Worm (Caenorhabditis elegans) whole organism, L3 larva: Measurements from ENCODE around the gene mmcm-1.

Experiments used
- R02D3.7 ChIP-seq: fragments of 150-350 bp; optimal IDR thresholded peaks from 2 replicates; lab custom pipeline; 2014; ENCODE audit warnings: missing biosample characterization, missing genetic modification characterization
- ZK546.5 ChIP-seq: sonication (generic microtip); optimal IDR thresholded peaks from 2 replicates; lab custom pipeline; 2017; ENCODE audit warnings: missing biosample characterization, missing genetic modification characterization
- aly-2 ChIP-seq: fragments of 150-350 bp; optimal IDR thresholded peaks from 2 replicates; lab custom pipeline; 2014; ENCODE audit warnings: missing biosample characterization, missing genetic modification characterization
- ama-1 ChIP-seq: fragments of 150-350 bp; optimal IDR thresholded peaks from 2 replicates; lab custom pipeline; 2018
- ceh-16 ChIP-seq: sonication (generic microtip); optimal IDR thresholded peaks from 2 replicates; lab custom pipeline; 2017; ENCODE audit warnings: missing biosample characterization, missing genetic modification characterization
- ceh-28 ChIP-seq: fragments of 150-350 bp; optimal IDR thresholded peaks from 2 replicates; lab custom pipeline; 2014; ENCODE audit warnings: missing biosample characterization, missing genetic modification reagents, missing genetic modification characterization
- ceh-82 ChIP-seq: fragments of 150-350 bp; optimal IDR thresholded peaks from 2 replicates; lab custom pipeline; 2014; ENCODE audit warnings: missing biosample characterization, missing genetic modification characterization
- ceh-9 ChIP-seq: sonication (generic microtip); optimal IDR thresholded peaks from 2 replicates; lab custom pipeline; 2018; ENCODE audit warnings: missing biosample characterization, missing genetic modification characterization
- daf-12 ChIP-seq: fragments of 150-350 bp; optimal IDR thresholded peaks from 2 replicates; lab custom pipeline; 2014; ENCODE audit warnings: missing biosample characterization, missing genetic modification reagents, missing genetic modification characterization
- egl-27 ChIP-seq: sonication (generic microtip); optimal IDR thresholded peaks from 4 replicates; lab custom pipeline; 2017; ENCODE audit warnings: missing biosample characterization, missing genetic modification reagents, missing genetic modification characterization
- egl-5 ChIP-seq: fragments of 150-350 bp; optimal IDR thresholded peaks from 2 replicates; lab custom pipeline; 2017; ENCODE audit warnings: missing biosample characterization, missing genetic modification reagents, missing genetic modification characterization, inconsistent platforms
- elt-1 ChIP-seq: fragments of 150-350 bp; optimal IDR thresholded peaks from 2 replicates; lab custom pipeline; 2014; ENCODE audit warnings: missing biosample characterization, missing genetic modification characterization
- elt-2 ChIP-seq: sonication (generic microtip); optimal IDR thresholded peaks from 2 replicates; lab custom pipeline; 2016; ENCODE audit warnings: missing genetic modification reagents, mild to moderate bottlenecking, missing genetic modification characterization, missing compliant biosample characterization
- elt-3 ChIP-seq, 3 experiments: fragments of 150-350 bp in 1 of 3; sonication (generic microtip) in 2 of 3; optimal IDR thresholded peaks; 2 replicates in 2 of 3; 4 replicates in 1 of 3; lab custom pipeline; 2014 to 2017; ENCODE audit warnings: missing biosample characterization in 3 of 3, missing genetic modification characterization in 3 of 3
- fos-1 ChIP-seq: fragments of 150-350 bp; optimal IDR thresholded peaks from 2 replicates; lab custom pipeline; 2014; ENCODE audit warnings: missing biosample characterization, missing genetic modification characterization
- jun-1 ChIP-seq: fragments of 150-350 bp; optimal IDR thresholded peaks from 2 replicates; lab custom pipeline; 2014; ENCODE audit warnings: missing biosample characterization, missing genetic modification reagents, missing genetic modification characterization
- lsy-12 ChIP-seq: sonication (generic microtip); optimal IDR thresholded peaks from 2 replicates; lab custom pipeline; 2016; ENCODE audit warnings: mild to moderate bottlenecking, missing genetic modification characterization, missing compliant biosample characterization
- mdl-1 ChIP-seq: fragments of 150-350 bp; optimal IDR thresholded peaks from 2 replicates; lab custom pipeline; 2014; ENCODE audit warnings: missing biosample characterization, missing genetic modification characterization
- mml-1 ChIP-seq: fragments of 150-350 bp; sonication (generic microtip); optimal IDR thresholded peaks from 3 replicates; lab custom pipeline; 2014; ENCODE audit warnings: missing biosample characterization, missing genetic modification characterization
- nfya-1 ChIP-seq: sonication (generic microtip); optimal IDR thresholded peaks from 2 replicates; lab custom pipeline; 2017; ENCODE audit warnings: missing genetic modification characterization, mild to moderate bottlenecking, missing compliant biosample characterization, antibody characterized with exemption, moderate library complexity; ENCODE audit not compliant: insufficient read depth
- nhr-11 ChIP-seq: fragments of 150-350 bp; optimal IDR thresholded peaks from 2 replicates; lab custom pipeline; 2014; ENCODE audit warnings: missing biosample characterization, missing genetic modification characterization
- nhr-23 ChIP-seq: fragments of 150-350 bp; optimal IDR thresholded peaks from 2 replicates; lab custom pipeline; 2014; ENCODE audit warnings: missing biosample characterization, missing genetic modification reagents, missing genetic modification characterization
- nhr-237 ChIP-seq: fragments of 150-350 bp; optimal IDR thresholded peaks from 2 replicates; lab custom pipeline; 2014; ENCODE audit warnings: missing biosample characterization, missing genetic modification characterization
- nhr-25 ChIP-seq: sonication (generic microtip); optimal IDR thresholded peaks from 2 replicates; lab custom pipeline; 2017; ENCODE audit warnings: missing biosample characterization, missing genetic modification characterization
- nhr-28 ChIP-seq: fragments of 150-350 bp; optimal IDR thresholded peaks from 2 replicates; lab custom pipeline; 2014; ENCODE audit warnings: missing biosample characterization, missing genetic modification characterization
- nhr-43 ChIP-seq: sonication (generic microtip); optimal IDR thresholded peaks from 2 replicates; lab custom pipeline; 2016; ENCODE audit warnings: mild to moderate bottlenecking, missing genetic modification characterization, missing compliant biosample characterization; ENCODE audit not compliant: poor library complexity, severe bottlenecking
- nhr-76 ChIP-seq: fragments of 150-350 bp; sonication (generic microtip); optimal IDR thresholded peaks from 5 replicates; lab custom pipeline; 2014; ENCODE audit warnings: missing biosample characterization, missing genetic modification characterization
- nhr-77 ChIP-seq: fragments of 150-350 bp; optimal IDR thresholded peaks from 2 replicates; lab custom pipeline; 2014; ENCODE audit warnings: missing biosample characterization, missing genetic modification characterization
- pha-4 ChIP-seq: fragments of 150-350 bp; optimal IDR thresholded peaks from 2 replicates; lab custom pipeline; 2014; ENCODE audit warnings: missing biosample characterization, missing genetic modification reagents, missing genetic modification characterization
- pqm-1 ChIP-seq: fragments of 150-350 bp; optimal IDR thresholded peaks from 2 replicates; lab custom pipeline; 2017; ENCODE audit warnings: missing biosample characterization, missing genetic modification characterization, inconsistent platforms
- sea-2 ChIP-seq: fragments of 150-350 bp; sonication (generic microtip); optimal IDR thresholded peaks from 4 replicates; lab custom pipeline; 2014; ENCODE audit warnings: missing biosample characterization, missing genetic modification reagents, missing genetic modification characterization
- skn-1 ChIP-seq: fragments of 150-350 bp; optimal IDR thresholded peaks from 2 replicates; lab custom pipeline; 2014; ENCODE audit warnings: missing biosample characterization, missing genetic modification characterization
- snpc-4 ChIP-seq: fragments of 150-350 bp; optimal IDR thresholded peaks from 2 replicates; lab custom pipeline; 2014; ENCODE audit warnings: missing biosample characterization, missing genetic modification characterization
- tbx-2 ChIP-seq: sonication (generic microtip); optimal IDR thresholded peaks from 2 replicates; lab custom pipeline; 2016; ENCODE audit warnings: mild to moderate bottlenecking, missing genetic modification characterization, missing compliant biosample characterization
- unc-39 ChIP-seq: sonication (generic microtip); optimal IDR thresholded peaks from 4 replicates; lab custom pipeline; 2017; ENCODE audit warnings: missing biosample characterization, missing genetic modification characterization
- unc-62 ChIP-seq: fragments of 150-350 bp; sonication (generic microtip); optimal IDR thresholded peaks from 4 replicates; lab custom pipeline; 2014; ENCODE audit warnings: missing biosample characterization, missing genetic modification reagents, missing genetic modification characterization
- zag-1 ChIP-seq: fragments of 150-350 bp; optimal IDR thresholded peaks from 2 replicates; lab custom pipeline; 2014; ENCODE audit warnings: missing biosample characterization, missing genetic modification characterization
- ztf-11 ChIP-seq: fragments of 150-350 bp; optimal IDR thresholded peaks from 2 replicates; lab custom pipeline; 2014; ENCODE audit warnings: missing biosample characterization, missing genetic modification characterization
- ztf-4 ChIP-seq: fragments of 150-350 bp; optimal IDR thresholded peaks from 2 replicates; lab custom pipeline; 2014; ENCODE audit warnings: missing biosample characterization, missing genetic modification characterization

The mmcm-1 gene

DNA sequence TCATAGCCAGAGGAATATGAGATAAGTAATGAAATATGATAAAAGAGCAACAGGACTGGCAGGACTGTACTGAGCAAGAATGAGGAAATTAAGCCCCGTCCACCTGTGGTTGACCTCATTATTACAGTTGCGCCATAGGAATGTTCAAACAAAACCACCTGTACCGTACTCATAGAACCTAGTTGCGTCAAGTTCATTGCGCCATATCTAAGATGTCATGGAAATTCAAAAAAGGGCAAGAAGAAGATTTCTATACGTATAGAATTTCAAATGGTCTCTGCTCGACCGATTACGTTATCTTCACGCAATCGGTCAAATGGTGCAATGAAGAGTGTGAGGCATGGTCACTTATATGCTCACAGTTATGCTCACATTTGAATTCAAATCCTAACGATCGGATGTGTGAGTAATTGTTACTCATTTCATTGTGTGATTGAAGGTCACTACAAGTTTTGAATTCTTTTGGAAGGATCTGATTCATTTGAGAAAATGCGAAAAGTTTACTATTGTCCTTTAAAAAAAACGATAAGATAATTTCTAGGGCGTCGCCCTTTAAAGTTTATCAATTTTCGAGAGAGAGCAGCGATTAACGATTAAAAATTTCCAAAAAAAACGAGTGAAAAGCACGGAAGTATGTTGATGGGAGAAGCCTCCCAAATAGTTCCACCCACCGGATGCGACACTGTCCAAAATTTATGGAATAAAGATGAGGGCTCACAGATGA is 35.6 kb downstream of the mmcm-1 start:
- peak; percentile 34 for TF ChIP-seq elt-2 (tag; lab: Kevin White, UChicago)
- no peak for TF ChIP-seq unc-62 (GFP tag; lab: Kevin White, UChicago)
- peak; percentile 13 for TF ChIP-seq pqm-1 (tag; lab: Kevin White, UChicago)
- no peak for TF ChIP-seq fos-1
- TF ChIP-seq nhr-28 (tag; lab: Kevin White, UChicago) = no peak
- TF ChIP-seq, all 47 proteins: peak for 2

DNA sequence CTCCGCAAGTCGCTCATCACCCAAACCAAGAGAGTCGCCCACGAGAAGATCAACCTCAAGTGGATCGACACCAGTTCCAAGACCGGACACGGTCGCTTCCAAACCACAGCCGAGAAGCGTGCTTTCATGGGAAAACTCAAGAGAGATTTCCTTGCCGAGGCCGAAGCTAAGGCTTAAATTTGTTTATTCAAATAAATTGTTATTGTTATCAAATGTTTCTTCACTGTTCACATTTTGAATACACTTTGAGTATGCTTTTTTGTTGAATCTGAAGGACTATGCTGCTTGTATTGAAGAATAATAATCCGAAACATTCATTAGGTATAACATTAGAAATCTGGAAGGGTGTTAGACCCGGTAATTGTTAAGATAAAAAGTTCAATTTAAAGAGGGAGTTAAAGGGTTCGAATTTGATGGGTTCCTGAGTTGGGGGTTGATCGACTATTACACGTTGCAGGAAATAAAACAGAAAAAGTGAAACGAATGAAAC is 38.1 kb downstream of the mmcm-1 start:
- no peak for TF ChIP-seq daf-12 (tag; lab: Kevin White, UChicago)
- TF ChIP-seq jun-1 (tag; lab: Kevin White, UChicago) = no peak
- TF ChIP-seq ceh-82 (tag; lab: Kevin White, UChicago) = peak; percentile 60
- no peak for TF ChIP-seq nhr-11 (tag; lab: Kevin White, UChicago)
- peak; percentile 74 for TF ChIP-seq nhr-77 (tag; lab: Kevin White, UChicago)
- no peak for TF ChIP-seq mdl-1 (tag; lab: Kevin White, UChicago)
- TF ChIP-seq mml-1 = no peak
- no peak for TF ChIP-seq skn-1 (tag; lab: Kevin White, UChicago)
- no peak for TF ChIP-seq ama-1 (lab: Kevin White, UChicago)
- peak; percentile 17 for TF ChIP-seq lsy-12
- TF ChIP-seq nfya-1 = no peak
- no peak for TF ChIP-seq elt-1 (tag; lab: Kevin White, UChicago)
- no peak for TF ChIP-seq zag-1 (tag; lab: Kevin White, UChicago)
- no peak for TF ChIP-seq snpc-4 (tag; lab: Kevin White, UChicago)
- TF ChIP-seq ceh-16 (tag; lab: Kevin White, UChicago) = no peak
- no peak for TF ChIP-seq ztf-11 (tag; lab: Kevin White, UChicago)
- TF ChIP-seq egl-5 (tag; lab: Kevin White, UChicago) = no peak
- no peak for TF ChIP-seq ZK546.5 (tag; lab: Kevin White, UChicago)
- no peak for TF ChIP-seq nhr-76 (tag; lab: Kevin White, UChicago)
- no peak for TF ChIP-seq nhr-28 (tag; lab: Kevin White, UChicago)
- no peak for TF ChIP-seq ceh-9 (tag; lab: Kevin White, UChicago)
- no peak for TF ChIP-seq unc-62 (GFP tag; lab: Kevin White, UChicago)
- peak; percentile 52 for TF ChIP-seq nhr-25
- TF ChIP-seq fos-1 = no peak
- TF ChIP-seq egl-27 (tag; lab: Kevin White, UChicago) = no peak
- no peak for TF ChIP-seq sea-2 (GFP tag; lab: Kevin White, UChicago)
- no peak for TF ChIP-seq nhr-237 (tag; lab: Kevin White, UChicago)
- no peak for TF ChIP-seq elt-3 (tag; optimal IDR thresholded peaks at IDR 0.05; lab: Kevin White, UChicago)
- TF ChIP-seq ceh-28 = peak; percentile 45
- no peak for TF ChIP-seq nhr-43 (tag; lab: Kevin White, UChicago)
- peak; percentile 44 for TF ChIP-seq nhr-23 (tag; lab: Kevin White, UChicago)
- peak; percentile 75 for TF ChIP-seq aly-2 (tag; lab: Kevin White, UChicago)
- TF ChIP-seq tbx-2 (tag; lab: Kevin White, UChicago) = no peak
- TF ChIP-seq R02D3.7 = peak; percentile 45
- TF ChIP-seq unc-39 (tag; lab: Kevin White, UChicago) = no peak
- TF ChIP-seq elt-2 (tag; lab: Kevin White, UChicago) = peak; percentile 17
- TF ChIP-seq pha-4 (tag; lab: Kevin White, UChicago) = no peak
- TF ChIP-seq ztf-4 = no peak
